Worm (Caenorhabditis elegans): Measurements from ENCODE around the gene fbxb-105.

ce11 chrII:2805566-2805965 lies 34.9 kb upstream of the fbxb-105 start:
- TF ChIP-seq lin-13 (tag; optimal IDR thresholded peaks at IDR 0.05): no peak
- TF ChIP-seq unc-62 (GFP tag; optimal IDR thresholded peaks at IDR 0.05): no peak
- TF ChIP-seq nhr-28 (tag; optimal IDR thresholded peaks at IDR 0.05): no peak
- no peak for TF ChIP-seq pha-4 (tag; optimal IDR thresholded peaks at IDR 0.05)
- no peak for TF ChIP-seq flh-1 (GFP tag; optimal IDR thresholded peaks at IDR 0.05)
- no peak for TF ChIP-seq snpc-4 (tag; optimal IDR thresholded peaks at IDR 0.05)
- no peak for TF ChIP-seq lin-32 (GFP tag; optimal IDR thresholded peaks at IDR 0.05)
- TF ChIP-seq M03D4.4 (tag; optimal IDR thresholded peaks at IDR 0.05): no peak
- no peak for TF ChIP-seq nhr-76 (tag; optimal IDR thresholded peaks at IDR 0.05)
- no peak for TF ChIP-seq unc-120 (tag; optimal IDR thresholded peaks at IDR 0.05; ENCODE audit: poor library complexity, severe bottlenecking)
- TF ChIP-seq ceh-83 (GFP tag; optimal IDR thresholded peaks at IDR 0.05): no peak
- TF ChIP-seq elt-1 (tag; optimal IDR thresholded peaks at IDR 0.05; ENCODE audit: borderline replicate concordance, insufficient read depth): no peak
- TF ChIP-seq mls-2 (tag; optimal IDR thresholded peaks at IDR 0.05): no peak
- TF ChIP-seq mep-1 (tag; optimal IDR thresholded peaks at IDR 0.05): no peak
